Fruit fly (Drosophila melanogaster): ENCODE data around the gene Rubicon.

DNA sequence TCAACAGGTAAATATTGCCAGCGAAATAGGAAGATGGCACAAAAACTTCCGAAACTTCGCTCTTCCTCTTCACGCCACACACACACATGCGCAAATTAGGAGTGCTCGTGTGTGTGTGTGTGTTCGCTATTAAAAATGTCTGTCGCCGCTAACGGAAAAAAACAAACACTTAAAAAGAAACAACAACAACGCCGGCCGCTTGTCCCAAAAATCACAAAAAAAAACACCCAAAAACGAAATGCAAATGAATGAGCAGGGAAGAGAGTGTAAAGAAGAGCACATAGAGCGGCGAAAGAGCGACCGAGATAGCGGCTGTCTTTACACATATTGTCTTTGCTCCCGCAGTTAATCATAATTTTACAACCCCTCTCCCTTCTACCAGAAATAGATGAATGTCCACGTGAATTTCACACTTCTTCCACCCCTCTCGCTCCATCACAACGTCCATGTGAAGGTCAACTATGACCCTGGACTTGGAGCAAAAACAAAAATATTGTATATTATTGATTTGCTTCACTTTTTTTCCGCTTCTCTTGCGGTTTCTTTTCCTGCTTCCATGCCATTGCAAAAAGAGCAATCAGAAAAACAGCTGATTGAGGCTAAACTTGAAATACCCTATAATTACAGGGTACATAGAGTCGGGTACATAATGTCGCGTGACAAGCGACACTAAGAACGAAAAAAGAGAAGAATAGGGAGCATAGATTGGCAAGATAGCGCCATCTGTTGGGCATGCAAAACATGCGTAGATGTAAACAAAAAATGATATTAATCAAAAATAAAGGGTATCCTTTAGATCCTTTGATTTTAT, 5.2 kb downstream of the Rubicon start:
- no peak for TF ChIP-seq sim (GFP tag; IDR thresholded peaks at IDR 0.05)
- TF ChIP-seq CG6683 (GFP tag; optimal IDR thresholded peaks at IDR 0.05), result no peak
- TF ChIP-seq crc (GFP tag; optimal IDR thresholded peaks at IDR 0.05), result no peak
- TF ChIP-seq pan (optimal IDR thresholded peaks at IDR 0.05), result no peak
- TF ChIP-seq pan (GFP tag; optimal IDR thresholded peaks at IDR 0.05 in 1 of 2, IDR thresholded peaks at IDR 0.05 in 1 of 2), result no peak
- TF ChIP-seq nom (GFP tag; optimal IDR thresholded peaks at IDR 0.05), result no peak
- no peak for TF ChIP-seq rib (GFP tag; IDR thresholded peaks at IDR 0.05)
- no peak for TF ChIP-seq CG18011 (GFP tag; optimal IDR thresholded peaks at IDR 0.05)
- TF ChIP-seq HLH4C (GFP tag; IDR thresholded peaks at IDR 0.05; ENCODE audit: partially characterized antibody), result no peak
- no peak for TF ChIP-seq CG12769 (tag; optimal IDR thresholded peaks at IDR 0.05)
- TF ChIP-seq psq (GFP tag; optimal IDR thresholded peaks at IDR 0.05), result no peak
- TF ChIP-seq ci (GFP tag; IDR thresholded peaks at IDR 0.05), result no peak
- peak; percentile 37 for TF ChIP-seq scrt (GFP tag; optimal IDR thresholded peaks at IDR 0.05)
- TF ChIP-seq CG14441 (GFP tag; IDR thresholded peaks at IDR 0.05), result no peak
